Worm (Caenorhabditis elegans) whole organism, L4/young adult: ENCODE data around the gene swt-4.
A peak's percentile ranks its signal among the peaks of the same experiment; 100 is the strongest.

Experiments
- W03F9.2 ChIP-seq: fragments of 150-350 bp; optimal IDR thresholded peaks from 2 replicates; lab custom pipeline; 2014; ENCODE audit warnings: missing biosample characterization, missing genetic modification characterization
- dao-5 ChIP-seq: sonication (generic microtip); optimal IDR thresholded peaks from 2 replicates; lab custom pipeline; 2016; ENCODE audit warnings: missing genotype, missing genetic modification characterization, moderate library complexity, missing compliant biosample characterization
- him-1 ChIP-seq: sonication (generic microtip); optimal IDR thresholded peaks from 2 replicates; lab custom pipeline; 2016; ENCODE audit warnings: missing genotype, missing genetic modification reagents, missing genetic modification characterization, missing compliant biosample characterization

swt-4 gene

ce11 chrIII:10629043-10629442 lies at the start of gene swt-4:
swt-4 (minus strand) TSS chrIII:10629143.
- TF ChIP-seq W03F9.2 (tag; lab: Kevin White, UChicago) (no peak), him-1 (tag; lab: Kevin White, UChicago) (no peak), dao-5 (tag; lab: Kevin White, UChicago) (no peak)

- TF ChIP-seq W03F9.2 (tag; lab: Kevin White, UChicago) (no peak), him-1 (tag; lab: Kevin White, UChicago) (no peak), dao-5 (tag; lab: Kevin White, UChicago) (no peak)
Measured at ce11 chrIII:10671894-10672293, 43.0 kb upstream of the swt-4 start.

ce11 chrIII:10666640-10667039 lies 37.7 kb upstream of the swt-4 start:
- TF ChIP-seq him-1 (tag; lab: Kevin White, UChicago) (no peak), W03F9.2 (tag; lab: Kevin White, UChicago) (no peak)

ce11 chrIII:10661292-10661691 lies 32.3 kb upstream of the swt-4 start:
- TF ChIP-seq him-1 (tag; lab: Kevin White, UChicago) = no peak
- TF ChIP-seq W03F9.2 (tag; lab: Kevin White, UChicago) = no peak
- no peak for TF ChIP-seq dao-5 (tag; lab: Kevin White, UChicago)

- TF ChIP-seq him-1 (tag; lab: Kevin White, UChicago) = no peak
- no peak for TF ChIP-seq W03F9.2 (tag; lab: Kevin White, UChicago)
- no peak for TF ChIP-seq dao-5 (tag; lab: Kevin White, UChicago)
Measured at ce11 chrIII:10658394-10658793, 29.5 kb upstream of the swt-4 start.

- TF ChIP-seq dao-5 (tag; lab: Kevin White, UChicago) = no peak
- no peak for TF ChIP-seq him-1 (tag; lab: Kevin White, UChicago)
Measured at ce11 chrIII:10657661-10658060, 28.7 kb upstream of the swt-4 start.

- TF ChIP-seq him-1 (tag; lab: Kevin White, UChicago) (no peak), dao-5 (tag; lab: Kevin White, UChicago) (no peak), W03F9.2 (tag; lab: Kevin White, UChicago) (no peak)
Measured at ce11 chrIII:10656069-10656468, 27.1 kb upstream of the swt-4 start.

- TF ChIP-seq him-1 (tag; lab: Kevin White, UChicago) = no peak
- TF ChIP-seq W03F9.2 (tag; lab: Kevin White, UChicago) = no peak
- no peak for TF ChIP-seq dao-5 (tag; lab: Kevin White, UChicago)
Measured at ce11 chrIII:10654718-10655117, 25.8 kb upstream of the swt-4 start, which contains the start of gene cnt-2. cnt-2 (plus strand) TSS chrIII:10655018.

ce11 chrIII:10653479-10653878 lies 24.5 kb upstream of the swt-4 start:
- TF ChIP-seq him-1 (tag; lab: Kevin White, UChicago) (no peak), dao-5 (tag; lab: Kevin White, UChicago) (no peak), W03F9.2 (tag; lab: Kevin White, UChicago) (no peak)

ce11 chrIII:10652833-10653232 lies 23.9 kb upstream of the swt-4 start:
- no peak for TF ChIP-seq him-1 (tag; lab: Kevin White, UChicago)
- no peak for TF ChIP-seq dao-5 (tag; lab: Kevin White, UChicago)
- TF ChIP-seq W03F9.2 (tag; lab: Kevin White, UChicago) = no peak

ce11 chrIII:10651634-10652033 lies 22.7 kb upstream of the swt-4 start:
- no peak for TF ChIP-seq W03F9.2 (tag; lab: Kevin White, UChicago)
- no peak for TF ChIP-seq dao-5 (tag; lab: Kevin White, UChicago)
- TF ChIP-seq him-1 (tag; lab: Kevin White, UChicago) = no peak

- TF ChIP-seq dao-5 (tag; lab: Kevin White, UChicago) (no peak), W03F9.2 (tag; lab: Kevin White, UChicago) (no peak), him-1 (tag; lab: Kevin White, UChicago) (no peak)
Measured at ce11 chrIII:10649219-10649618, 20.3 kb upstream of the swt-4 start, which contains the start of gene emg-1. emg-1 (plus strand) TSS chrIII:10649519.

ce11 chrIII:10646094-10646493 lies 17.2 kb upstream of the swt-4 start, which contains the start of gene orc-4:
orc-4 (plus strand) TSS chrIII:10646170.
- TF ChIP-seq him-1 (tag; lab: Kevin White, UChicago) = no peak
- no peak for TF ChIP-seq W03F9.2 (tag; lab: Kevin White, UChicago)
- TF ChIP-seq dao-5 (tag; lab: Kevin White, UChicago) = no peak

ce11 chrIII:10642781-10643180 lies 13.8 kb upstream of the swt-4 start, which contains the start of the genes dhs-11 and orc-1:
dhs-11 (minus strand) TSS chrIII:10642865.
orc-1 (plus strand) TSS chrIII:10643129.
- TF ChIP-seq W03F9.2 (tag; lab: Kevin White, UChicago) (peak; percentile 70), dao-5 (tag; lab: Kevin White, UChicago) (no peak)
